Fruit fly (Drosophila melanogaster) whole organism, embryonic: ENCODE results near the gene CG34251.

Experiments
- Asciz ChIP-seq: fragments of 200-800 bp; sonication (Bioruptor generic); optimal IDR thresholded peaks from 2 replicates; lab custom pipeline; 2017; ENCODE audit warnings: missing biosample characterization, mild to moderate bottlenecking, missing genetic modification characterization, missing genetic modification reagents
- Atf-2 ChIP-seq: fragments of 200-800 bp; sonication (Bioruptor generic); optimal IDR thresholded peaks from 2 replicates; lab custom pipeline; 2016; ENCODE audit warnings: missing biosample characterization, missing genetic modification characterization
- Blimp-1 ChIP-seq: fragments of 200-800 bp; sonication (Bioruptor generic); optimal IDR thresholded peaks from 3 replicates; lab custom pipeline; 2018; ENCODE audit warnings: missing biosample characterization, missing genetic modification characterization, mild to moderate bottlenecking, moderate library complexity, missing genetic modification reagents
- CG10366 ChIP-seq: fragments of 200-800 bp; sonication (Bioruptor generic); IDR thresholded peaks from 2 replicates; pipeline ENCODE4 v1.3.6; 2022; ENCODE audit warnings: missing biosample characterization, missing genetic modification characterization
- CG11247 ChIP-seq: fragments of 200-800 bp; sonication (Bioruptor generic); IDR thresholded peaks from 2 replicates; pipeline ENCODE4 v1.3.6; 2022; ENCODE audit warnings: missing biosample characterization, missing genetic modification characterization
- CG11696 ChIP-seq: fragments of 200-800 bp; sonication (Bioruptor generic); IDR thresholded peaks from 2 replicates; pipeline ENCODE4 v1.3.6; 2022; ENCODE audit warnings: missing biosample characterization, missing genetic modification characterization
- CG12391 ChIP-seq: fragments of 200-800 bp; sonication (Bioruptor generic); optimal IDR thresholded peaks from 3 replicates; lab custom pipeline; 2018; ENCODE audit warnings: missing biosample characterization, mild to moderate bottlenecking, missing genetic modification characterization, moderate library complexity
- CG12659 ChIP-seq: fragments of 200-800 bp; sonication (Bioruptor generic); optimal IDR thresholded peaks from 3 replicates; lab custom pipeline; 2017; ENCODE audit warnings: mild to moderate bottlenecking, missing biosample characterization, missing genetic modification reagents, missing genetic modification characterization
- CG14441 ChIP-seq: fragments of 200-800 bp; sonication (Bioruptor generic); IDR thresholded peaks from 2 replicates; pipeline ENCODE4 v1.3.6; 2022; ENCODE audit warnings: missing biosample characterization, missing genetic modification characterization
- CG14667 ChIP-seq: fragments of 200-800 bp; sonication (Bioruptor generic); IDR thresholded peaks from 2 replicates; pipeline ENCODE4 v1.3.6; 2022; ENCODE audit warnings: missing biosample characterization, missing genetic modification characterization
- CG14965 ChIP-seq: fragments of 200-800 bp; sonication (Bioruptor generic); optimal IDR thresholded peaks from 2 replicates; lab custom pipeline; 2016; ENCODE audit warnings: missing biosample characterization, missing genetic modification characterization, borderline replicate concordance
- CG18011 ChIP-seq: fragments of 200-800 bp; sonication (Bioruptor generic); optimal IDR thresholded peaks from 2 replicates; lab custom pipeline; 2017; ENCODE audit warnings: missing biosample characterization, missing genetic modification characterization, mild to moderate bottlenecking, moderate library complexity, missing genotype
- CG2116 ChIP-seq: fragments of 200-800 bp; sonication (Bioruptor generic); optimal IDR thresholded peaks from 3 replicates; lab custom pipeline; 2018; ENCODE audit warnings: missing biosample characterization, mild to moderate bottlenecking, missing genetic modification characterization
- CG2120 ChIP-seq: fragments of 200-800 bp; sonication (Bioruptor generic); optimal IDR thresholded peaks from 3 replicates; lab custom pipeline; 2016; ENCODE audit warnings: missing biosample characterization, missing genetic modification characterization
- CG2678 ChIP-seq: fragments of 200-800 bp; sonication (Bioruptor generic); optimal IDR thresholded peaks from 3 replicates; lab custom pipeline; 2019; ENCODE audit warnings: missing biosample characterization, mild to moderate bottlenecking, missing genetic modification characterization, moderate library complexity
- CG2875 ChIP-seq: fragments of 200-800 bp; sonication (Bioruptor generic); optimal IDR thresholded peaks from 2 replicates; lab custom pipeline; 2017; ENCODE audit warnings: missing biosample characterization, mild to moderate bottlenecking, missing genetic modification characterization, missing genetic modification reagents
- CG30431 ChIP-seq: fragments of 200-800 bp; sonication (Bioruptor generic); optimal IDR thresholded peaks from 2 replicates; lab custom pipeline; 2017; ENCODE audit warnings: missing biosample characterization, missing genetic modification characterization
- CG32532 ChIP-seq: fragments of 200-800 bp; sonication (Bioruptor generic); IDR thresholded peaks from 2 replicates; pipeline ENCODE4 v1.3.6; 2022; ENCODE audit warnings: missing biosample characterization, missing genetic modification characterization
- CG3407 ChIP-seq: fragments of 200-800 bp; sonication (Bioruptor generic); optimal IDR thresholded peaks from 2 replicates; lab custom pipeline; 2018; ENCODE audit warnings: missing biosample characterization, mild to moderate bottlenecking, missing genetic modification characterization
- CG4730 ChIP-seq: fragments of 200-800 bp; sonication (Bioruptor generic); IDR thresholded peaks from 2 replicates; pipeline ENCODE4 v1.3.6; 2022; ENCODE audit warnings: missing biosample characterization, missing genetic modification characterization
- CG7357 ChIP-seq: fragments of 200-800 bp; sonication (Bioruptor generic); IDR thresholded peaks from 3 replicates; pipeline ENCODE4 v1.3.6; 2022; ENCODE audit warnings: missing biosample characterization, missing genetic modification characterization
- CG8478 ChIP-seq: fragments of >200 bp; optimal IDR thresholded peaks from 2 replicates; lab custom pipeline; 2018
- CG8924 ChIP-seq: fragments of 200-800 bp; optimal IDR thresholded peaks from 3 replicates; lab custom pipeline; 2019; ENCODE audit warnings: missing biosample characterization, mild to moderate bottlenecking, missing genetic modification characterization, moderate library complexity
- CG8944 ChIP-seq: fragments of 200-800 bp; sonication (Bioruptor generic); optimal IDR thresholded peaks from 3 replicates; lab custom pipeline; 2016; ENCODE audit warnings: missing biosample characterization, missing genetic modification characterization
- CoRest ChIP-seq: fragments of 200-800 bp; sonication (Bioruptor generic); optimal IDR thresholded peaks from 3 replicates; lab custom pipeline; 2018; ENCODE audit warnings: missing biosample characterization, mild to moderate bottlenecking, missing genetic modification characterization, moderate library complexity
- Eip74EF ChIP-seq, 2 experiments: fragments of 200-800 bp in 1 of 2; fragments of >200 bp in 1 of 2; sonication (Bioruptor generic) in 1 of 2; optimal IDR thresholded peaks; 2 replicates each; lab custom pipeline; 2017 to 2019; ENCODE audit warnings: missing biosample characterization in 2 of 2, missing genetic modification characterization in 2 of 2, mild to moderate bottlenecking in 1 of 2, moderate library complexity in 1 of 2
- Ets65A ChIP-seq: fragments of 200-800 bp; sonication (Bioruptor generic); peaks from one replicate; lab custom pipeline; 2016; ENCODE audit warnings: missing biosample characterization, missing genetic modification characterization
- H2.0 ChIP-seq: fragments of 200-800 bp; sonication (Bioruptor generic); IDR thresholded peaks from 2 replicates; pipeline ENCODE4 v1.3.6; 2022; ENCODE audit warnings: missing biosample characterization, missing genetic modification characterization
- Hr78 ChIP-seq, 2 experiments: fragments of 200-800 bp in 1 of 2; fragments of >200 bp in 1 of 2; sonication (Bioruptor generic) in 1 of 2; optimal IDR thresholded peaks; 2 replicates each; lab custom pipeline; 2017 to 2019; ENCODE audit warnings: missing biosample characterization in 2 of 2, missing genetic modification characterization in 2 of 2, mild to moderate bottlenecking in 1 of 2, moderate library complexity in 1 of 2
- Med ChIP-seq: fragments of 200-800 bp; sonication (Bioruptor generic); peaks from one replicate; lab custom pipeline; 2016; ENCODE audit warnings: missing biosample characterization, missing genetic modification characterization, mild to moderate bottlenecking, inconsistent platforms, moderate library complexity
- Meics ChIP-seq: fragments of 200-800 bp; sonication (Bioruptor generic); optimal IDR thresholded peaks from 2 replicates; lab custom pipeline; 2017; ENCODE audit warnings: missing biosample characterization, mild to moderate bottlenecking, missing genetic modification characterization
- Pdp1 ChIP-seq, 2 experiments: fragments of 200-800 bp; sonication (Bioruptor generic); optimal IDR thresholded peaks; 3 replicates each; lab custom pipeline; 2016; ENCODE audit warnings: missing biosample characterization in 2 of 2, missing genetic modification characterization in 2 of 2, mild to moderate bottlenecking in 1 of 2, moderate library complexity in 1 of 2
- Rfx ChIP-seq: fragments of 200-800 bp; sonication (Bioruptor generic); IDR thresholded peaks from 2 replicates; pipeline ENCODE4 v1.3.6; 2022; ENCODE audit warnings: missing biosample characterization, missing genetic modification characterization
- ab ChIP-seq: fragments of 200-800 bp; sonication (Bioruptor generic); optimal IDR thresholded peaks from 2 replicates; lab custom pipeline; 2016; ENCODE audit warnings: missing biosample characterization, missing genetic modification characterization
- al ChIP-seq: fragments of 200-800 bp; sonication (Bioruptor generic); IDR thresholded peaks from 2 replicates; pipeline ENCODE4 v1.3.6; 2022; ENCODE audit warnings: missing biosample characterization, missing genetic modification characterization
- ara ChIP-seq: fragments of 200-800 bp; sonication (Bioruptor generic); IDR thresholded peaks from 2 replicates; pipeline ENCODE4 v1.3.6; 2022; ENCODE audit warnings: missing biosample characterization, missing genetic modification characterization
- az2 ChIP-seq: fragments of 200-800 bp; sonication (Bioruptor generic); optimal IDR thresholded peaks from 3 replicates; lab custom pipeline; 2016; ENCODE audit warnings: missing biosample characterization, missing genetic modification characterization
- lab ChIP-seq: fragments of 200-800 bp; sonication (Bioruptor generic); optimal IDR thresholded peaks from 3 replicates; lab custom pipeline; 2017; ENCODE audit warnings: missing biosample characterization, missing genetic modification characterization, mild to moderate bottlenecking, moderate library complexity, missing genetic modification reagents
- nerfin-1 ChIP-seq: fragments of 200-800 bp; sonication (Bioruptor generic); optimal IDR thresholded peaks from 3 replicates; lab custom pipeline; 2019; ENCODE audit warnings: missing biosample characterization, mild to moderate bottlenecking, missing genetic modification characterization, moderate library complexity
- repo ChIP-seq: fragments of 200-800 bp; sonication (Bioruptor generic); optimal IDR thresholded peaks from 2 replicates; lab custom pipeline; 2016; ENCODE audit warnings: missing biosample characterization, missing genetic modification characterization
- sens ChIP-seq: fragments of 200-800 bp; sonication (Bioruptor generic); peaks from one replicate; lab custom pipeline; 2016; ENCODE audit warnings: missing biosample characterization, missing genetic modification characterization
- sqz ChIP-seq: fragments of 200-800 bp; sonication (Bioruptor generic); optimal IDR thresholded peaks from 3 replicates; lab custom pipeline; 2018; ENCODE audit warnings: missing biosample characterization, mild to moderate bottlenecking, missing genetic modification characterization
- unpg ChIP-seq: fragments of 200-800 bp; sonication (Bioruptor generic); optimal IDR thresholded peaks from 3 replicates; lab custom pipeline; 2018; ENCODE audit warnings: missing biosample characterization, mild to moderate bottlenecking, missing genetic modification characterization, moderate library complexity
- vvl ChIP-seq: fragments of 200-800 bp; sonication (Bioruptor generic); IDR thresholded peaks from 2 replicates; pipeline ENCODE4 v1.3.6; 2022; ENCODE audit warnings: missing biosample characterization, missing genetic modification characterization
- zen ChIP-seq: fragments of 200-800 bp; sonication (Bioruptor generic); optimal IDR thresholded peaks from 3 replicates; lab custom pipeline; 2018; ENCODE audit warnings: missing biosample characterization, mild to moderate bottlenecking, missing genetic modification characterization, moderate library complexity

CG34251 gene

DNA sequence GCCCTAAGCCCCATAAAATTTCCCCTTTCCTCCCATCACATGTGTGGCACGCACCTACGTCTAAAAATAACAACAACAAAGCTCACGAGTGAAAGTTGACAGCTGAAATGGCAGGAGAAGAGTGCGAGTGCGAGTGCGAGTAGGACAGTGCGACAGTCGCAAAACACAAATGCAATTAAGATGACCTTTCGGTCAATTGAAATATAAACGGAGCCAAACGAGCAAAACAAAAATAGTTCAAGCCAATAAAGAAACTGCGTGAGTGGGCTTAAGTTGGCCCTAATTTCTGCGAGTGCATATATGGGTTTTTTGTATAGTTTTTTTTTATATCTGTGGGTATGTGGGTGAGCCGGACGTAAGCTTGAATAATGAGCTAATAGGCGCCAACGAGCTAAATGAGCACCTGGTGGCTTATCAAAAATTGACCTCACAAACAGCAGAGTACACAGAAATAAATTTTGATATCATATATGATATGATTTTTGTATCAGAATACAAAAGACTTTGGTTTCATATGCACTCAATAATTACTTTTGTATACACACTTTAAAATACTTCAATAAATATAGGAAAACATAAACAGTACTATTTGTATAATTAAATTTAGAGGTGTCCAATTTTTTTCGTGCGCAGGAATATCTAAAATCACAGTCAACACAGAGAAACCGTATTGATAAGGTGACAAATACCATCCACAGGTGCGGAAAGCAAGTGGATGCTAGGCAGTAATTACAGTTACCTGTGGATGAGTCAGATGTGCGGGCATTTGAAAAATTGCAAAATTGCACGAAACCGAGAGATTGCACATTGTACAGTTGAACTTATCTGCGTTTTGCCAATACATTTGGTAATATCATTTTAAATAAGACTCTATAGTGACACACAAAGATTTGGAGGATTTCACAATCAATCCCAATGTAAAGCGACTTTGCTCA is 19.4 kb upstream of the CG34251 start (continued):
- TF ChIP-seq CG11247 (GFP tag; lab: Robert Waterston, UW) (0 out of 2 replicates have a peak, but pooled peaks have one; percentile 27), CG10366 (peak; percentile 26), CG11696 (no peak), Atf-2 (GFP tag; lab: Kevin White, UChicago) (peak; percentile 9), Med (GFP tag; lab: Kevin White, UChicago) (peak; percentile 82), ab (no peak), Meics (GFP tag; lab: Kevin White, UChicago) (peak; percentile 39), vvl (GFP tag; lab: Robert Waterston, UW) (peak; percentile 29; the same call in 1 of the 2 replicates), al (GFP tag; lab: Robert Waterston, UW) (peak; percentile 9; the same call in 1 of the 2 replicates), az2 (GFP tag; lab: Kevin White, UChicago) (no peak), nerfin-1 (tag; lab: Kevin White, UChicago) (no peak), CG2678 (tag; lab: Kevin White, UChicago) (peak; percentile 54), repo (GFP tag; lab: Kevin White, UChicago) (peak; percentile 12), CG8944 (GFP tag; lab: Kevin White, UChicago) (peak; percentile 3), CG7357 (GFP tag; lab: Robert Waterston, UW) (no peak), CG12659 (GFP tag; lab: Kevin White, UChicago) (peak; percentile 10), zen (no peak), CG12391 (peak; percentile 37), Blimp-1 (peak; percentile 89), CG32532 (GFP tag; lab: Robert Waterston, UW) (0 out of 2 replicates have a peak, but pooled peaks have one; percentile 24), CG4730 (GFP tag; lab: Robert Waterston, UW) (no peak), CG2116 (GFP tag; lab: Kevin White, UChicago) (peak; percentile 5), CG30431 (no peak), sens (peak; percentile 69), Rfx (GFP tag; lab: Robert Waterston, UW) (peak; percentile 25; the same call in 1 of the 2 replicates), H2.0 (0 out of 2 replicates have a peak, but pooled peaks have one; percentile 23), CG3407 (GFP tag; lab: Kevin White, UChicago) (peak; percentile 13), lab (peak; percentile 78), Ets65A (GFP tag; lab: Kevin White, UChicago) (peak; percentile 76), Pdp1 (GFP tag; optimal IDR thresholded peaks at IDR 0.05; lab: Kevin White, UChicago) (peak in 1 of 2 experiments; percentile 11), sqz (peak; percentile 90), Hr78 (GFP tag; optimal IDR thresholded peaks at IDR 0.05; lab: Kevin White, UChicago) (peak in 1 of 2 experiments; percentile 88), CG14441 (GFP tag; lab: Robert Waterston, UW) (peak; percentile 38; the same call in 1 of the 2 replicates), ara (GFP tag; lab: Robert Waterston, UW) (0 out of 2 replicates have a peak, but pooled peaks have one; percentile 16), CG14965 (GFP tag; lab: Kevin White, UChicago) (no peak), CG18011 (GFP tag; lab: Kevin White, UChicago) (no peak), CG2875 (GFP tag; lab: Kevin White, UChicago) (peak; percentile 30), Asciz (GFP tag; lab: Kevin White, UChicago) (peak; percentile 5), CoRest (tag; lab: Kevin White, UChicago) (no peak), unpg (GFP tag; lab: Kevin White, UChicago) (peak; percentile 19), CG14667 (GFP tag; lab: Robert Waterston, UW) (no peak), Eip74EF (GFP tag; optimal IDR thresholded peaks at IDR 0.05; lab: Kevin White, UChicago) (peak in 1 of 2 experiments; percentile 33), CG8924 (tag; lab: Kevin White, UChicago) (peak; percentile 35), CG8478 (no peak), CG2120 (peak; percentile 39)
